Fruit fly (Drosophila melanogaster) whole organism, pupa: ENCODE measurements around the gene Naam.

ENCODE experiments used
- CG12605 ChIP-seq: fragments of 200-800 bp; sonication (Bioruptor generic); IDR thresholded peaks from 2 replicates; pipeline ENCODE4 v1.3.6; 2022; ENCODE audit warnings: missing biosample characterization, missing genetic modification characterization
- CG15710 ChIP-seq: fragments of 200-800 bp; sonication (Bioruptor generic); optimal IDR thresholded peaks from 2 replicates; lab custom pipeline; 2018; ENCODE audit warnings: missing biosample characterization, mild to moderate bottlenecking, missing genetic modification characterization, moderate library complexity
- CG17806 ChIP-seq: fragments of 200-800 bp; sonication (Bioruptor generic); optimal IDR thresholded peaks from 2 replicates; lab custom pipeline; 2018; ENCODE audit warnings: missing biosample characterization, mild to moderate bottlenecking, missing genetic modification characterization, moderate library complexity
- CG4496 ChIP-seq: fragments of 200-800 bp; sonication (Bioruptor generic); IDR thresholded peaks from 3 replicates; pipeline ENCODE4 v1.3.6; 2022; ENCODE audit warnings: missing biosample characterization, missing genetic modification characterization
- CG9948 ChIP-seq: fragments of 200-800 bp; sonication (Bioruptor generic); optimal IDR thresholded peaks from 2 replicates; lab custom pipeline; 2018; ENCODE audit warnings: missing biosample characterization, mild to moderate bottlenecking, missing genetic modification characterization, moderate library complexity
- EcR ChIP-seq: fragments of 200-800 bp; sonication (Bioruptor generic); optimal IDR thresholded peaks from 3 replicates; lab custom pipeline; 2019; ENCODE audit warnings: missing biosample characterization, missing genetic modification characterization, mild to moderate bottlenecking, moderate library complexity, missing genetic modification reagents
- Pif1A ChIP-seq: fragments of 200-800 bp; sonication (Bioruptor generic); optimal IDR thresholded peaks from 3 replicates; lab custom pipeline; 2016; ENCODE audit warnings: missing biosample characterization, missing genetic modification characterization
- fd96Ca ChIP-seq: fragments of 200-800 bp; sonication (Bioruptor generic); IDR thresholded peaks from 3 replicates; pipeline ENCODE4 v1.3.6; 2022; ENCODE audit warnings: missing biosample characterization, missing genetic modification characterization
- gl ChIP-seq: fragments of 200-800 bp; sonication (Bioruptor generic); optimal IDR thresholded peaks from 2 replicates; lab custom pipeline; 2018; ENCODE audit warnings: missing biosample characterization, mild to moderate bottlenecking, missing genetic modification characterization
- rn ChIP-seq: fragments of 200-800 bp; sonication (Bioruptor generic); IDR thresholded peaks from 2 replicates; pipeline ENCODE4 v1.3.6; 2022; ENCODE audit warnings: missing biosample characterization, missing genetic modification characterization

- TF ChIP-seq gl (tag; lab: Kevin White, UChicago) (no peak), CG4496 (GFP tag; lab: Robert Waterston, UW) (peak; percentile 76), rn (GFP tag; lab: Robert Waterston, UW) (peak; percentile 44; the same call in 1 of the 2 replicates), EcR (GFP tag; lab: Kevin White, UChicago) (peak; percentile 61), Pif1A (GFP tag; lab: Kevin White, UChicago) (peak; percentile 80), CG12605 (GFP tag; lab: Robert Waterston, UW) (peak; percentile 51; the same call in 1 of the 2 replicates), CG15710 (peak; percentile 65), fd96Ca (GFP tag; lab: Robert Waterston, UW) (peak; percentile 76), CG17806 (tag; lab: Kevin White, UChicago) (peak; percentile 57), CG9948 (tag; lab: Kevin White, UChicago) (peak; percentile 62)
These were observed 47.6 kb upstream of the Naam start for dm6 chr3R:19623606-19624005.
